Worm (Caenorhabditis elegans) whole organism, late embryonic: ENCODE measurements around the gene T07C4.3.

Experiments
- ama-1 ChIP-seq: fragments of 150-350 bp; optimal IDR thresholded peaks from 2 replicates; lab custom pipeline; 2014
- ceh-14 ChIP-seq: sonication (generic microtip); optimal IDR thresholded peaks from 2 replicates; lab custom pipeline; 2016; ENCODE audit warnings: missing genotype, missing genetic modification characterization, missing compliant biosample characterization
- dmd-4 ChIP-seq: sonication (generic microtip); optimal IDR thresholded peaks from 2 replicates; lab custom pipeline; 2016; ENCODE audit warnings: borderline replicate concordance, missing genetic modification characterization, missing compliant biosample characterization
- elt-2 ChIP-seq: sonication (generic microtip); optimal IDR thresholded peaks from 2 replicates; lab custom pipeline; 2016; ENCODE audit warnings: missing genetic modification reagents, missing genetic modification characterization, missing compliant biosample characterization
- eyg-1 ChIP-seq: sonication (generic microtip); optimal IDR thresholded peaks from 2 replicates; lab custom pipeline; 2016; ENCODE audit warnings: missing genotype, missing genetic modification characterization, missing compliant biosample characterization
- hlh-30 ChIP-seq: sonication (generic microtip); optimal IDR thresholded peaks from 2 replicates; lab custom pipeline; 2017; ENCODE audit warnings: antibody characterized with exemption, missing genetic modification characterization, missing compliant biosample characterization; ENCODE audit not compliant: insufficient read depth
- lin-11 ChIP-seq: fragments of 200-800 bp; sonication (Bioruptor generic); optimal IDR thresholded peaks from 2 replicates; lab custom pipeline; 2018; ENCODE audit warnings: mild to moderate bottlenecking, missing genetic modification characterization, missing compliant biosample characterization
- madf-2 ChIP-seq: sonication (generic microtip); optimal IDR thresholded peaks from 2 replicates; lab custom pipeline; 2017; ENCODE audit warnings: missing genetic modification characterization, missing compliant biosample characterization
- nfya-1 ChIP-seq: sonication (generic microtip); optimal IDR thresholded peaks from 2 replicates; lab custom pipeline; 2017; ENCODE audit warnings: missing genetic modification characterization, mild to moderate bottlenecking, missing compliant biosample characterization, antibody characterized with exemption, moderate library complexity
- nhr-232 ChIP-seq: sonication (generic microtip); optimal IDR thresholded peaks from 2 replicates; lab custom pipeline; 2016; ENCODE audit warnings: missing genetic modification characterization, missing compliant biosample characterization
- pqm-1 ChIP-seq: sonication (generic microtip); optimal IDR thresholded peaks from 2 replicates; lab custom pipeline; 2016; ENCODE audit warnings: missing genetic modification characterization, missing compliant biosample characterization
- sdc-2 ChIP-seq: sonication (generic microtip); optimal IDR thresholded peaks from 2 replicates; lab custom pipeline; 2016; ENCODE audit warnings: missing genotype, missing genetic modification characterization, missing compliant biosample characterization

DNA sequence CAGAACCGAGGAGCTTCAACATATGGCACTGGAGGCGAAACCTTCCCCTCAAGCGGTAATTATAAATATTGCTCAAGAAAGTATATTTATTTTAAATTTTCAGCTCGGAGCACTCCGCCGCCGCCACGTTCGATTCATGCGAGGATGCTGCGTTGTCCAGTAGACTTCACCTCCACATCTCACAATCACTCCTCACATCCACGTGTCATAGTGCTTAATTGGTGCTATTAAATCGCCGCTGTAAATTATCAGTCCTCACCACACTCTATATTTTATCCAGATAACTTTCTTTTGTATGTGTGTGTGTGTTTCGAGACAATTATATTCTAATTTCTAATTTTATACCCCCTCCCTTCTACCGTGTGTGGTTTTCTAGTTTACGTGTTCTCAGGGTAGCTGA, 2.6 kb downstream of the T07C4.3 start:
- TF ChIP-seq hlh-30 (tag; lab: Kevin White, UChicago): no peak
- no peak for TF ChIP-seq ama-1 (lab: Kevin White, UChicago)
- no peak for TF ChIP-seq dmd-4
- TF ChIP-seq madf-2 (tag; lab: Kevin White, UChicago): no peak
- no peak for TF ChIP-seq ceh-14 (tag; lab: Kevin White, UChicago)
- TF ChIP-seq sdc-2: no peak
- TF ChIP-seq nfya-1 (tag; lab: Kevin White, UChicago): no peak
- no peak for TF ChIP-seq elt-2 (tag; lab: Kevin White, UChicago)
- TF ChIP-seq eyg-1 (tag; lab: Kevin White, UChicago): no peak
- no peak for TF ChIP-seq nhr-232
- TF ChIP-seq lin-11 (tag; lab: Kevin White, UChicago): no peak
- no peak for TF ChIP-seq pqm-1 (tag; lab: Kevin White, UChicago)
